Fruit fly (Drosophila melanogaster): Measurements from ENCODE around the gene CG1695.

CG1695 gene

DNA sequence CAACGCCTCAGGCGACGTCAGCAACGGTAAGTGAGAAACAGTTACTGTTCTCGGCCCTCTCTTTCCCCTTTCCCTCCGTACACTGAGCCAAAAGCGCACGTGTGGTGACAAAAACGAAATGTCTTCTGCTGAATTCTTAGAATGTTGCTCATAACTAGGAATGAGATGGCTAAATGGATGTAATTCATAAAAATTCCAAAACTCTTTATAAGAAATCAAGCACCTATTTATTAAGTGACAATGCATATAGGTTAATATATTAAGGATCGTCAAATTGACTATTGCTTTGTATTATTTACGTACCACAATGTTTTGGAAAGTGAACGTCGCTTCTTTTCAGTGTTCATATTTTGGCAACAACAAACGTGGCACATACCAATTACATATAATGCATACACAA lies 784 bp downstream of the CG1695 start (continued):
- no peak for TF ChIP-seq CG8359 (GFP tag; optimal IDR thresholded peaks at IDR 0.05; ENCODE audit: borderline replicate concordance)
- no peak for TF ChIP-seq insv (GFP tag; optimal IDR thresholded peaks at IDR 0.05)
- TF ChIP-seq CG10147 (GFP tag; optimal IDR thresholded peaks at IDR 0.05), result peak; percentile 17
- peak; percentile 9 for TF ChIP-seq fu2 (GFP tag; optimal IDR thresholded peaks at IDR 0.05)
- peak; percentile 45 for TF ChIP-seq CG15269 (tag; optimal IDR thresholded peaks at IDR 0.05)
- TF ChIP-seq CG7786 (GFP tag; optimal IDR thresholded peaks at IDR 0.05), result no peak
- TF ChIP-seq CG8924 (tag; optimal IDR thresholded peaks at IDR 0.05), result peak; percentile 13
- TF ChIP-seq trh (GFP tag; optimal IDR thresholded peaks at IDR 0.05), result no peak
- no peak for TF ChIP-seq crc (GFP tag; optimal IDR thresholded peaks at IDR 0.05)
- no peak for TF ChIP-seq TFAM (GFP tag; optimal IDR thresholded peaks at IDR 0.05)
- no peak for TF ChIP-seq sens-2 (GFP tag; IDR thresholded peaks at IDR 0.05)
- peak; percentile 38; the same call in 1 of the 3 replicates for TF ChIP-seq dysf (GFP tag; IDR thresholded peaks at IDR 0.05)
- TF ChIP-seq CG6683 (GFP tag; optimal IDR thresholded peaks at IDR 0.05), result no peak
- TF ChIP-seq bab2 (GFP tag; optimal IDR thresholded peaks at IDR 0.05), result peak; percentile 10
- no peak for TF ChIP-seq Asciz (GFP tag; optimal IDR thresholded peaks at IDR 0.05)
- TF ChIP-seq CG2875 (GFP tag; optimal IDR thresholded peaks at IDR 0.05), result no peak
- no peak for TF ChIP-seq Atf-2 (GFP tag; optimal IDR thresholded peaks at IDR 0.05)
- TF ChIP-seq en (GFP tag; optimal IDR thresholded peaks at IDR 0.05), result no peak
- no peak for TF ChIP-seq Lhr (GFP tag; optimal IDR thresholded peaks at IDR 0.05)
- peak; percentile 51 for TF ChIP-seq Fer1 (GFP tag; optimal IDR thresholded peaks at IDR 0.05)
- TF ChIP-seq MESR4 (GFP tag; optimal IDR thresholded peaks at IDR 0.05), result no peak
- TF ChIP-seq CG10462 (GFP tag; optimal IDR thresholded peaks at IDR 0.05), result no peak
- TF ChIP-seq CG2712 (tag; optimal IDR thresholded peaks at IDR 0.05), result no peak
- no peak for TF ChIP-seq CG14710 (tag; optimal IDR thresholded peaks at IDR 0.05)
- no peak for TF ChIP-seq MBD-R2 (GFP tag; IDR thresholded peaks at IDR 0.05)
- peak; percentile 30 for TF ChIP-seq CG13894 (tag; optimal IDR thresholded peaks at IDR 0.05)
- no peak for TF ChIP-seq CG9876 (GFP tag; optimal IDR thresholded peaks at IDR 0.05)
- no peak for TF ChIP-seq CG3995 (GFP tag; optimal IDR thresholded peaks at IDR 0.05)
- TF ChIP-seq CG9817 (tag; optimal IDR thresholded peaks at IDR 0.05), result peak; percentile 40
- no peak for TF ChIP-seq nmo (GFP tag; optimal IDR thresholded peaks at IDR 0.05)
- TF ChIP-seq CG34376 (GFP tag; optimal IDR thresholded peaks at IDR 0.05), result peak; percentile 35

DNA sequence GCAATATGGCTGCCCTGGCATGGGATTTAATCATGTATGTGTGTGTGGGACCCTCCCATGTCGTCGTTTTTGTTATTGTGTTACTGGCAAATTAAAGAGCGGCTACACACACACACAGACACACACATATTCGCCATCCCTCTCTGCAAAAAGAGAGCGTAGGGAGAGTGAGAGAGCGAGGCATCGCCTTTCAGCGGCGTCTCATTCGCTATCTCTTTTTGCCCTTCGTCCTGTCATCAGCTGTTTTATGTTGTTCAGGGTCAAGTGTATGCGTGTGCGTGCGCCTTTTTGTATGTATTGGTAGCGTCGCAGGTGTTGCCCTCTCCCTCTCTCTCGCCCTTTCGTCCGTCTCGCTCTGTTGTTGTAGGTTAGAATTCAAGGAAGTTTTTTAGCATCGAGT lies 3.1 kb downstream of the CG1695 start:
- TF ChIP-seq Trl (optimal IDR thresholded peaks at IDR 0.05) (peak; percentile 7 to 57), Trl (GFP tag; optimal IDR thresholded peaks at IDR 0.05) (no peak), pan (optimal IDR thresholded peaks at IDR 0.05) (no peak), pan (GFP tag; optimal IDR thresholded peaks at IDR 0.05 in 1 of 2, IDR thresholded peaks at IDR 0.05 in 1 of 2) (no peak), CG1529 (GFP tag; optimal IDR thresholded peaks at IDR 0.05) (no peak), ftz-f1 (GFP tag; optimal IDR thresholded peaks at IDR 0.05) (peak; percentile 49), CG1832 (GFP tag; optimal IDR thresholded peaks at IDR 0.05) (peak; percentile 44), CG9215 (GFP tag; IDR thresholded peaks at IDR 0.05) (no peak), Med (GFP tag) (peak; percentile 23), Chrac-16 (GFP tag; optimal IDR thresholded peaks at IDR 0.05) (no peak), cg (GFP tag; optimal IDR thresholded peaks at IDR 0.05) (peak; percentile 63), CG10321 (GFP tag; IDR thresholded peaks at IDR 0.05) (peak; percentile 50; the same call in 1 of the 2 replicates), scrt (GFP tag; optimal IDR thresholded peaks at IDR 0.05) (peak; percentile 47), lmd (GFP tag; IDR thresholded peaks at IDR 0.05) (no peak), CG2199 (GFP tag; IDR thresholded peaks at IDR 0.05) (no peak), Adf1 (GFP tag; IDR thresholded peaks at IDR 0.05) (peak; percentile 61), mam (GFP tag; optimal IDR thresholded peaks at IDR 0.05) (no peak), CG6175 (GFP tag; IDR thresholded peaks at IDR 0.05) (no peak), crp (GFP tag; optimal IDR thresholded peaks at IDR 0.05) (peak in 1 of 2 experiments; percentile 55), ci (GFP tag; IDR thresholded peaks at IDR 0.05) (no peak), Nf-YC (tag; optimal IDR thresholded peaks at IDR 0.05) (peak; percentile 29), chinmo (GFP tag; IDR thresholded peaks at IDR 0.05; ENCODE audit: partially characterized antibody) (0 out of 4 replicates have a peak, but pooled peaks have one; percentile 40)

Measured in whole organism, embryonic.